Fruit fly (Drosophila melanogaster) whole organism, embryonic: ENCODE data around the gene CG31809.
A peak's percentile ranks its signal among the peaks of the same experiment; 100 is the strongest.

Experiments
- Asciz ChIP-seq: fragments of 200-800 bp; sonication (Bioruptor generic); optimal IDR thresholded peaks from 2 replicates; lab custom pipeline; 2017; ENCODE audit warnings: missing biosample characterization, mild to moderate bottlenecking, missing genetic modification characterization, missing genetic modification reagents
- B-H2 ChIP-seq: fragments of 200-800 bp; sonication (Bioruptor generic); optimal IDR thresholded peaks from 2 replicates; lab custom pipeline; 2018; ENCODE audit warnings: missing biosample characterization, mild to moderate bottlenecking, missing genetic modification characterization
- CG10431 ChIP-seq: fragments of 200-800 bp; sonication (Bioruptor generic); optimal IDR thresholded peaks from 3 replicates; lab custom pipeline; 2018; ENCODE audit warnings: missing biosample characterization, mild to moderate bottlenecking, missing genetic modification characterization
- CG13296 ChIP-seq: fragments of 200-800 bp; sonication (Bioruptor generic); optimal IDR thresholded peaks from 3 replicates; lab custom pipeline; 2018; ENCODE audit warnings: missing biosample characterization, mild to moderate bottlenecking, missing genetic modification characterization
- CG13424 ChIP-seq: fragments of 200-800 bp; sonication (Bioruptor generic); optimal IDR thresholded peaks from 2 replicates; lab custom pipeline; 2019; ENCODE audit warnings: missing biosample characterization, mild to moderate bottlenecking, missing genetic modification characterization, moderate library complexity
- CG15601 ChIP-seq: fragments of 200-800 bp; sonication (Bioruptor generic); optimal IDR thresholded peaks from 3 replicates; lab custom pipeline; 2019; ENCODE audit warnings: missing biosample characterization, mild to moderate bottlenecking, missing genetic modification characterization, moderate library complexity
- CG15696 ChIP-seq: fragments of 200-800 bp; sonication (Bioruptor generic); optimal IDR thresholded peaks from 2 replicates; lab custom pipeline; 2019; ENCODE audit warnings: missing biosample characterization, mild to moderate bottlenecking, missing genetic modification characterization, moderate library complexity
- CG2678 ChIP-seq: fragments of 200-800 bp; sonication (Bioruptor generic); optimal IDR thresholded peaks from 3 replicates; lab custom pipeline; 2019; ENCODE audit warnings: missing biosample characterization, mild to moderate bottlenecking, missing genetic modification characterization, moderate library complexity
- CG3163 ChIP-seq: fragments of 200-800 bp; sonication (Bioruptor generic); optimal IDR thresholded peaks from 3 replicates; lab custom pipeline; 2016; ENCODE audit warnings: missing biosample characterization, missing genetic modification characterization
- CG34376 ChIP-seq: fragments of 200-800 bp; sonication (Bioruptor generic); optimal IDR thresholded peaks from 2 replicates; lab custom pipeline; 2018; ENCODE audit warnings: missing biosample characterization, mild to moderate bottlenecking, missing genetic modification characterization
- CG6254 ChIP-seq: fragments of 200-800 bp; sonication (Bioruptor generic); optimal IDR thresholded peaks from 3 replicates; lab custom pipeline; 2017; ENCODE audit warnings: mild to moderate bottlenecking, missing biosample characterization, missing genetic modification reagents, missing genetic modification characterization
- CG6765 ChIP-seq: fragments of 200-800 bp; sonication (Bioruptor generic); optimal IDR thresholded peaks from 3 replicates; lab custom pipeline; 2017; ENCODE audit warnings: missing biosample characterization, mild to moderate bottlenecking, missing genetic modification characterization
- CG7357 ChIP-seq: fragments of 200-800 bp; sonication (Bioruptor generic); IDR thresholded peaks from 3 replicates; pipeline ENCODE4 v1.3.6; 2022; ENCODE audit warnings: missing biosample characterization, missing genetic modification characterization
- Ets65A ChIP-seq: fragments of 200-800 bp; sonication (Bioruptor generic); peaks from one replicate; lab custom pipeline; 2016; ENCODE audit warnings: missing biosample characterization, missing genetic modification characterization
- MTF-1 ChIP-seq: fragments of 200-800 bp; sonication (Bioruptor generic); optimal IDR thresholded peaks from 2 replicates; lab custom pipeline; 2018; ENCODE audit warnings: missing biosample characterization, mild to moderate bottlenecking, missing genetic modification characterization, borderline replicate concordance
- Nf-YC ChIP-seq: fragments of 200-800 bp; optimal IDR thresholded peaks from 3 replicates; lab custom pipeline; 2019; ENCODE audit warnings: missing biosample characterization, mild to moderate bottlenecking, missing genetic modification characterization, moderate library complexity
- Optix ChIP-seq: fragments of 200-800 bp; sonication (Bioruptor generic); IDR thresholded peaks from 3 replicates; pipeline ENCODE4 v1.3.6; 2022; ENCODE audit warnings: missing biosample characterization, missing genetic modification characterization
- Scr ChIP-seq: fragments of 200-800 bp; sonication (Bioruptor generic); IDR thresholded peaks from 2 replicates; pipeline ENCODE4 v1.3.6; 2022; ENCODE audit warnings: missing biosample characterization, missing genetic modification characterization; ENCODE audit not compliant: partially characterized antibody
- Trl ChIP-seq, 3 experiments: fragments of >200 bp in 2 of 3; fragments of 200-800 bp in 1 of 3; sonication (Bioruptor generic) in 1 of 3; optimal IDR thresholded peaks; 2 replicates in 1 of 3; 3 replicates in 2 of 3; lab custom pipeline; 2016 to 2017; ENCODE audit warnings: missing biosample characterization in 1 of 3, missing genetic modification characterization in 1 of 3
- cwo ChIP-seq: fragments of 200-800 bp; sonication (Bioruptor generic); optimal IDR thresholded peaks from 3 replicates; lab custom pipeline; 2017; ENCODE audit warnings: missing biosample characterization, missing genetic modification characterization, mild to moderate bottlenecking, moderate library complexity, missing genetic modification reagents
- danr ChIP-seq: fragments of 200-800 bp; sonication (Bioruptor generic); IDR thresholded peaks from 2 replicates; pipeline ENCODE4 v1.3.6; 2022; ENCODE audit warnings: missing biosample characterization, missing genetic modification characterization
- en ChIP-seq: fragments of 200-800 bp; sonication (Bioruptor generic); optimal IDR thresholded peaks from 2 replicates; lab custom pipeline; 2016; ENCODE audit warnings: missing biosample characterization, missing genetic modification characterization
- exex ChIP-seq: fragments of 200-800 bp; sonication (Bioruptor generic); optimal IDR thresholded peaks from 4 replicates; lab custom pipeline; 2018; ENCODE audit warnings: missing biosample characterization, mild to moderate bottlenecking, missing genetic modification characterization, moderate library complexity
- gem ChIP-seq: fragments of 200-800 bp; sonication (Bioruptor generic); optimal IDR thresholded peaks from 2 replicates; lab custom pipeline; 2019; ENCODE audit warnings: missing biosample characterization, mild to moderate bottlenecking, missing genetic modification characterization, moderate library complexity
- grn ChIP-seq: fragments of 200-800 bp; sonication (Bioruptor generic); optimal IDR thresholded peaks from 3 replicates; lab custom pipeline; 2017; ENCODE audit warnings: missing biosample characterization, missing genetic modification characterization
- ind ChIP-seq: fragments of 200-800 bp; sonication (Bioruptor generic); optimal IDR thresholded peaks from 3 replicates; lab custom pipeline; 2016; ENCODE audit warnings: missing biosample characterization, missing genetic modification characterization
- mirr ChIP-seq: fragments of 200-800 bp; sonication (Bioruptor generic); optimal IDR thresholded peaks from 3 replicates; lab custom pipeline; 2018; ENCODE audit warnings: missing biosample characterization, mild to moderate bottlenecking, missing genetic modification characterization
- nerfin-2 ChIP-seq: fragments of 200-800 bp; sonication (Bioruptor generic); IDR thresholded peaks from 2 replicates; pipeline ENCODE4 v1.3.6; 2022; ENCODE audit warnings: missing biosample characterization, missing genetic modification characterization; ENCODE audit not compliant: partially characterized antibody
- nmo ChIP-seq: fragments of 200-800 bp; sonication (Bioruptor generic); optimal IDR thresholded peaks from 2 replicates; lab custom pipeline; 2018; ENCODE audit warnings: missing biosample characterization, mild to moderate bottlenecking, missing genetic modification characterization, moderate library complexity
- onecut ChIP-seq: fragments of 200-800 bp; sonication (Bioruptor generic); IDR thresholded peaks from 2 replicates; pipeline ENCODE4 v1.3.6; 2022; ENCODE audit warnings: missing biosample characterization, missing genetic modification characterization
- ranshi ChIP-seq: fragments of 200-800 bp; sonication (Bioruptor generic); IDR thresholded peaks from 2 replicates; pipeline ENCODE4 v1.3.6; 2022; ENCODE audit warnings: missing biosample characterization, missing genetic modification characterization
- salm ChIP-seq: fragments of 200-800 bp; sonication (Bioruptor generic); optimal IDR thresholded peaks from 2 replicates; lab custom pipeline; 2018; ENCODE audit warnings: missing biosample characterization, mild to moderate bottlenecking, missing genetic modification characterization
- shn ChIP-seq: fragments of 200-800 bp; sonication (Bioruptor generic); optimal IDR thresholded peaks from 3 replicates; lab custom pipeline; 2016; ENCODE audit warnings: missing biosample characterization, missing genetic modification characterization
- sisA ChIP-seq: fragments of 200-800 bp; sonication (Bioruptor generic); IDR thresholded peaks from 2 replicates; pipeline ENCODE4 v1.3.6; 2022; ENCODE audit warnings: missing biosample characterization, missing genetic modification characterization
- sqz ChIP-seq: fragments of 200-800 bp; sonication (Bioruptor generic); optimal IDR thresholded peaks from 3 replicates; lab custom pipeline; 2018; ENCODE audit warnings: missing biosample characterization, mild to moderate bottlenecking, missing genetic modification characterization
- tna ChIP-seq: fragments of 200-800 bp; sonication (Bioruptor generic); IDR thresholded peaks from 2 replicates; pipeline ENCODE4 v1.3.6; 2022; ENCODE audit warnings: missing biosample characterization, missing genetic modification characterization; ENCODE audit not compliant: partially characterized antibody
- toy ChIP-seq: fragments of 200-800 bp; sonication (Bioruptor generic); IDR thresholded peaks from 2 replicates; pipeline ENCODE4 v1.3.6; 2022; ENCODE audit warnings: missing biosample characterization, missing genetic modification characterization
- wor ChIP-seq: fragments of 200-800 bp; sonication (Bioruptor generic); IDR thresholded peaks from 2 replicates; pipeline ENCODE4 v1.3.6; 2022; ENCODE audit warnings: missing biosample characterization, missing genetic modification characterization
- z ChIP-seq: fragments of 200-800 bp; sonication (Bioruptor generic); IDR thresholded peaks from 3 replicates; pipeline ENCODE4 v1.3.6; 2022; ENCODE audit warnings: missing biosample characterization, missing genetic modification characterization

Gene CG31809

DNA sequence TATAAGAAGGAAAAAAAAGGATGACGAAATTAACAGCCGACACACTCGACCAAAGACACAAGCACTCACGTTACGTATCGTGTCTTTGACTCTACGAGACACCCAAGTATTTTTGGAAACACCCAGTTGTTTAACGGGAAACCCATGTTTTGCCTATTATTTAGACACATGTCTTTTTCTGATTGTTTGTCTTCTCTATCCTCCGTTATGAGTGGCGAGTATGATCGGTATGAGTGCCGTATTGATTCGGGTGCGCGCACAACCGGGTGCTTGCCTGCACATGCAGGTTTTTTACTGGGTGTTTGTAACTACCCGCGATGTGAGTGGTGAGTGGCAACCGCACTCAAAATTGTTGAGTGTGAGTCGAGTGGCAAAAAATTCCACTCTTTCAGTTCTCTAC lies 589 bp upstream of the CG31809 start (continued):
- TF ChIP-seq B-H2 (GFP tag; lab: Kevin White, UChicago) = no peak
- no peak for TF ChIP-seq CG6765 (GFP tag; lab: Kevin White, UChicago)
- no peak for TF ChIP-seq Asciz (GFP tag; lab: Kevin White, UChicago)
- no peak for TF ChIP-seq sisA (GFP tag; lab: Robert Waterston, UW)
- no peak for TF ChIP-seq en (GFP tag; lab: Kevin White, UChicago)
- TF ChIP-seq Ets65A (GFP tag; lab: Kevin White, UChicago) = peak; percentile 78
- no peak for TF ChIP-seq danr (GFP tag; lab: Robert Waterston, UW)
- no peak for TF ChIP-seq wor
- no peak for TF ChIP-seq toy (GFP tag; lab: Robert Waterston, UW)
- TF ChIP-seq ind (GFP tag; lab: Kevin White, UChicago) = no peak
- TF ChIP-seq CG10431 (GFP tag; lab: Kevin White, UChicago) = no peak
- TF ChIP-seq Nf-YC (tag; lab: Kevin White, UChicago) = no peak
- no peak for TF ChIP-seq Optix (GFP tag; lab: Robert Waterston, UW)
- TF ChIP-seq nerfin-2 (GFP tag; lab: Robert Waterston, UW) = no peak
- no peak for TF ChIP-seq CG13424 (tag; lab: Kevin White, UChicago)
- peak; percentile 94 for TF ChIP-seq z (GFP tag; lab: Robert Waterston, UW)
- TF ChIP-seq, all 482 proteins: peak for 11

dm6 chr2L:16857665-16858064 lies 849 bp downstream of the CG31809 start:
- TF ChIP-seq salm (peak; percentile 45), MTF-1 (GFP tag; lab: Kevin White, UChicago) (no peak), CG6254 (GFP tag; lab: Kevin White, UChicago) (peak; percentile 6), gem (tag; lab: Kevin White, UChicago) (no peak), CG15696 (tag; lab: Kevin White, UChicago) (no peak), nmo (GFP tag; lab: Kevin White, UChicago) (no peak), Scr (GFP tag; lab: Robert Waterston, UW) (no peak), shn (GFP tag; lab: Kevin White, UChicago) (no peak), CG13296 (GFP tag; lab: Kevin White, UChicago) (peak; percentile 19), CG15601 (tag; lab: Kevin White, UChicago) (peak; percentile 37), sqz (GFP tag; lab: Kevin White, UChicago) (peak; percentile 9), onecut (peak; percentile 63; the same call in 1 of the 2 replicates), mirr (GFP tag; lab: Kevin White, UChicago) (peak; percentile 56), CG2678 (tag; lab: Kevin White, UChicago) (peak; percentile 19), exex (tag; lab: Kevin White, UChicago) (peak; percentile 70), Trl (optimal IDR thresholded peaks at IDR 0.05; lab: Kevin White, UChicago) (peak; percentile 72 to 90), Trl (GFP tag; optimal IDR thresholded peaks at IDR 0.05; lab: Kevin White, UChicago) (no peak), CG34376 (GFP tag; lab: Kevin White, UChicago) (peak; percentile 70), Asciz (GFP tag; lab: Kevin White, UChicago) (no peak), grn (GFP tag; lab: Kevin White, UChicago) (peak; percentile 85), CG3163 (peak; percentile 75), cwo (peak; percentile 42), CG7357 (GFP tag; lab: Robert Waterston, UW) (no peak), tna (GFP tag; lab: Robert Waterston, UW) (no peak), ranshi (no peak)
